Worm (Caenorhabditis elegans) whole organism, young adult: ENCODE data around the gene gyf-1.
A peak's percentile ranks its signal among the peaks of the same experiment; 100 is the strongest.

Experiments
- D2030.7 ChIP-seq: fragments of 200-800 bp; sonication (Bioruptor generic); IDR thresholded peaks from 2 replicates; pipeline ENCODE4 v1.3.6; 2022; ENCODE audit warnings: missing genetic modification reagents, missing genetic modification characterization, missing compliant biosample characterization
- F10E7.11 ChIP-seq: sonication (generic microtip); optimal IDR thresholded peaks from 2 replicates; lab custom pipeline; 2017; ENCODE audit warnings: mild to moderate bottlenecking, missing genetic modification characterization, moderate library complexity, missing compliant biosample characterization
- F33H1.4 ChIP-seq: fragments of 200-800 bp; sonication (Bioruptor generic); IDR thresholded peaks from 2 replicates; pipeline ENCODE4 v1.3.6; 2022; ENCODE audit warnings: missing genetic modification reagents, missing genetic modification characterization, missing compliant biosample characterization
- F52B5.7 ChIP-seq: sonication (generic microtip); optimal IDR thresholded peaks from 2 replicates; lab custom pipeline; 2016; ENCODE audit warnings: mild to moderate bottlenecking, missing genetic modification characterization, missing compliant biosample characterization
- F57C9.4 ChIP-seq: sonication (generic microtip); optimal IDR thresholded peaks from 2 replicates; lab custom pipeline; 2017; ENCODE audit warnings: mild to moderate bottlenecking, missing genetic modification characterization, missing compliant biosample characterization
- Y53F4B.3 ChIP-seq: fragments of 200-800 bp; sonication (Bioruptor generic); IDR thresholded peaks from 2 replicates; pipeline ENCODE4 v1.3.6; 2022; ENCODE audit warnings: missing genetic modification reagents, missing genetic modification characterization, missing compliant biosample characterization
- athp-1 ChIP-seq: sonication (generic microtip); optimal IDR thresholded peaks from 2 replicates; lab custom pipeline; 2017; ENCODE audit warnings: mild to moderate bottlenecking, missing genetic modification characterization, missing compliant biosample characterization
- bed-2 ChIP-seq: fragments of 200-800 bp; sonication (Bioruptor generic); IDR thresholded peaks from 2 replicates; pipeline ENCODE4 v1.3.6; 2022; ENCODE audit warnings: missing genetic modification reagents, missing genetic modification characterization, missing compliant biosample characterization
- cebp-1 ChIP-seq, 2 experiments: fragments of 200-800 bp in 1 of 2; sonication (Bioruptor generic) in 1 of 2; sonication (generic microtip) in 1 of 2; IDR thresholded peaks in 1 of 2; optimal IDR thresholded peaks in 1 of 2; 2 replicates each; pipeline versions ENCODE4 v1.3.6 to Lab custom; 2017 to 2022; ENCODE audit warnings: missing compliant biosample characterization in 2 of 2, missing genetic modification characterization in 2 of 2, mild to moderate bottlenecking in 1 of 2, missing genetic modification reagents in 1 of 2, moderate library complexity in 1 of 2
- cebp-2 ChIP-seq: fragments of 200-800 bp; sonication (Bioruptor generic); IDR thresholded peaks from 2 replicates; pipeline ENCODE4 v1.3.6; 2022; ENCODE audit warnings: missing genetic modification characterization, missing compliant biosample characterization
- ceh-40 ChIP-seq: fragments of 200-800 bp; sonication (Bioruptor generic); IDR thresholded peaks from 2 replicates; pipeline ENCODE4 v1.3.6; 2022; ENCODE audit warnings: missing genetic modification characterization, missing compliant biosample characterization
- ceh-79 ChIP-seq: sonication (generic microtip); optimal IDR thresholded peaks from 2 replicates; lab custom pipeline; 2017; ENCODE audit warnings: mild to moderate bottlenecking, missing genetic modification characterization, missing compliant biosample characterization
- efl-1 ChIP-seq: fragments of 150-350 bp; optimal IDR thresholded peaks from 2 replicates; lab custom pipeline; 2014; ENCODE audit warnings: missing biosample characterization, missing genetic modification reagents, missing genetic modification characterization
- egl-18 ChIP-seq: fragments of 200-800 bp; sonication (Bioruptor generic); IDR thresholded peaks from 2 replicates; pipeline ENCODE4 v1.3.6; 2022; ENCODE audit warnings: missing genetic modification reagents, missing genetic modification characterization, missing compliant biosample characterization
- egrh-3 ChIP-seq: fragments of 200-800 bp; sonication (Bioruptor generic); IDR thresholded peaks from 2 replicates; pipeline ENCODE4 v1.3.6; 2022; ENCODE audit warnings: missing genetic modification reagents, missing genetic modification characterization, missing compliant biosample characterization
- ets-4 ChIP-seq: fragments of 200-800 bp; sonication (Bioruptor generic); optimal IDR thresholded peaks from 2 replicates; lab custom pipeline; 2018; ENCODE audit warnings: mild to moderate bottlenecking, missing genetic modification characterization, missing compliant biosample characterization
- lin-40 ChIP-seq: sonication (generic microtip); optimal IDR thresholded peaks from 2 replicates; lab custom pipeline; 2016; ENCODE audit warnings: missing genetic modification characterization, mild to moderate bottlenecking, missing compliant biosample characterization, missing genotype, missing genetic modification reagents
- lin-54 ChIP-seq: fragments of 200-800 bp; sonication (Bioruptor generic); optimal IDR thresholded peaks from 2 replicates; lab custom pipeline; 2018; ENCODE audit warnings: mild to moderate bottlenecking, missing genetic modification characterization, missing compliant biosample characterization
- lsy-27 ChIP-seq: sonication (generic microtip); optimal IDR thresholded peaks from 2 replicates; lab custom pipeline; 2017; ENCODE audit warnings: missing genetic modification characterization, mild to moderate bottlenecking, missing compliant biosample characterization, antibody characterized with exemption, missing genotype, borderline replicate concordance; ENCODE audit not compliant: insufficient read depth
- madf-3 ChIP-seq: fragments of 200-800 bp; sonication (Bioruptor generic); IDR thresholded peaks from 2 replicates; pipeline ENCODE4 v1.3.6; 2022; ENCODE audit warnings: missing genetic modification reagents, missing genetic modification characterization, missing compliant biosample characterization
- madf-6 ChIP-seq: fragments of 200-800 bp; sonication (Bioruptor generic); IDR thresholded peaks from 2 replicates; pipeline ENCODE4 v1.3.6; 2022; ENCODE audit warnings: missing genetic modification reagents, missing genetic modification characterization, missing compliant biosample characterization
- mcd-1 ChIP-seq: fragments of 200-800 bp; sonication (Bioruptor generic); IDR thresholded peaks from 2 replicates; pipeline ENCODE4 v1.3.6; 2022; ENCODE audit warnings: missing genetic modification reagents, missing genetic modification characterization, missing compliant biosample characterization
- mxl-1 ChIP-seq: sonication (generic microtip); optimal IDR thresholded peaks from 2 replicates; lab custom pipeline; 2016; ENCODE audit warnings: missing genetic modification characterization, missing compliant biosample characterization
- nfya-2 ChIP-seq: fragments of 200-800 bp; sonication (Bioruptor generic); IDR thresholded peaks from 2 replicates; pipeline ENCODE4 v1.3.6; 2022; ENCODE audit warnings: missing genetic modification reagents, missing genetic modification characterization, missing compliant biosample characterization
- nhr-120 ChIP-seq: fragments of 200-800 bp; sonication (Bioruptor generic); IDR thresholded peaks from 2 replicates; pipeline ENCODE4 v1.3.6; 2022; ENCODE audit warnings: missing genetic modification characterization, missing compliant biosample characterization
- nhr-80 ChIP-seq: sonication (generic microtip); optimal IDR thresholded peaks from 2 replicates; lab custom pipeline; 2016; ENCODE audit warnings: missing genetic modification characterization, missing compliant biosample characterization
- rcor-1 ChIP-seq: fragments of 200-800 bp; sonication (Bioruptor generic); IDR thresholded peaks from 2 replicates; pipeline ENCODE4 v1.3.6; 2022; ENCODE audit warnings: missing genetic modification reagents, missing genetic modification characterization, missing compliant biosample characterization
- sdz-38 ChIP-seq: sonication (generic microtip); optimal IDR thresholded peaks from 2 replicates; lab custom pipeline; 2016; ENCODE audit warnings: missing genotype, missing genetic modification characterization, missing compliant biosample characterization
- sea-2 ChIP-seq: fragments of 200-800 bp; sonication (Bioruptor generic); IDR thresholded peaks from 2 replicates; pipeline ENCODE4 v1.3.6; 2022; ENCODE audit warnings: missing genetic modification characterization, missing compliant biosample characterization
- snpc-1.1 ChIP-seq: sonication (generic microtip); optimal IDR thresholded peaks from 2 replicates; lab custom pipeline; 2017; ENCODE audit warnings: missing genetic modification characterization, mild to moderate bottlenecking, missing compliant biosample characterization, antibody characterized with exemption, moderate library complexity, missing genotype, missing genetic modification reagents; ENCODE audit not compliant: insufficient read depth
- snpc-3.4 ChIP-seq: sonication (generic microtip); optimal IDR thresholded peaks from 2 replicates; lab custom pipeline; 2017; ENCODE audit warnings: missing genetic modification characterization, mild to moderate bottlenecking, missing compliant biosample characterization, antibody characterized with exemption, moderate library complexity, missing genotype, missing genetic modification reagents
- tbp1 ChIP-seq: fragments of 200-800 bp; sonication (Bioruptor generic); optimal IDR thresholded peaks from 2 replicates; lab custom pipeline; 2018; ENCODE audit warnings: mild to moderate bottlenecking, missing genetic modification characterization, missing compliant biosample characterization
- tlf-1 ChIP-seq: fragments of 200-800 bp; sonication (Bioruptor generic); optimal IDR thresholded peaks from 2 replicates; lab custom pipeline; 2018; ENCODE audit warnings: mild to moderate bottlenecking, missing genetic modification characterization, missing compliant biosample characterization
- ztf-25 ChIP-seq: fragments of 200-800 bp; sonication (Bioruptor generic); IDR thresholded peaks from 2 replicates; pipeline ENCODE4 v1.3.6; 2022; ENCODE audit warnings: missing genetic modification reagents, missing genetic modification characterization, missing compliant biosample characterization

Gene gyf-1

DNA sequence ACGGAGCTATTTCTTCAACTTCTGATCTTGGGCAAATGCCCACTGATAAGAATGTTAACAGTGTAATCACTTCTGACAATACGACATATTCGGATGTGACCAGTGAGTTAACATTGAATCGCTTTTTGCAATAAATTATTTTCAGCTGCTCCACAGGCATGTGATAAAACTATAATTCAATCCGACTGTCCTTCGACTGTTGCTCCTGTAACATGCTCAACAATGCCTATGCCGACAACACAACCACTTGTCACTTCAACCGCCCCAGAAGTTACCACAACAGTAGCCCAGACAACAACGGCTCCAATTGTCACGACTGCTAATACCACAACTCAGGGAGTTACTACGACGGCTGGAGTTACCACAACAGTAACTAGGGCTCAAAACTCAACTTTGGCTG, 16.5 kb upstream of the gyf-1 start (continued):
- TF ChIP-seq athp-1 (no peak), madf-6 (GFP tag; lab: Robert Waterston, UW) (no peak), snpc-1.1 (tag; lab: Kevin White, UChicago) (no peak), madf-3 (GFP tag; lab: Robert Waterston, UW) (no peak), F52B5.7 (no peak), ets-4 (no peak)

DNA sequence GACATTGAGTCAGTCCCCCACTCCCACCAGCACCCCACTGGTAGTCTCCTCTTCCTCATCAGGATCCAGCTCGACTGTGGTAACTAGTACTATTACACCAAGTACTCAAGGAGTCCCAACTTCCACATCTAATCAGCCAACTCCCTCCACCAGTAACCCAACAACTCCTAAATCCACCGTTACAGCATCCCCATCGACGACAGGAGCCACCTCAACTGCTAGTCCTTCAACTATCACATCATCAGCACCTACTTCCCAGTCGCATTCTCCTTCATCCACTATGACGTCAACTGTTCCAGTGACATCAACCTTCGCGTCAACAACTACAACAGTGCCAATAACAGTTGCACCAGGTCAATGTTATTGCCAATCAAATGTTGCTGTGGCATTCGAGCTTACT, 15.5 kb upstream of the gyf-1 start:
- no peak for TF ChIP-seq nhr-120 (GFP tag; lab: Robert Waterston, UW)
- no peak for TF ChIP-seq tlf-1
- no peak for TF ChIP-seq cebp-1 (GFP tag; IDR thresholded peaks at IDR 0.05; lab: Robert Waterston, UW)
- no peak for TF ChIP-seq cebp-1 (tag; optimal IDR thresholded peaks at IDR 0.05; lab: Kevin White, UChicago)
- TF ChIP-seq bed-2 = no peak
- TF ChIP-seq D2030.7 = no peak
- TF ChIP-seq mcd-1 (GFP tag; lab: Robert Waterston, UW) = no peak
- TF ChIP-seq snpc-3.4 = no peak
- TF ChIP-seq sea-2 (GFP tag; lab: Robert Waterston, UW) = no peak
- no peak for TF ChIP-seq rcor-1 (GFP tag; lab: Robert Waterston, UW)
- TF ChIP-seq lin-40 (tag; lab: Kevin White, UChicago) = no peak
- TF ChIP-seq lsy-27 = no peak
- no peak for TF ChIP-seq ets-4
- TF ChIP-seq ceh-79 (tag; lab: Kevin White, UChicago) = no peak
- TF ChIP-seq egrh-3 (GFP tag; lab: Robert Waterston, UW) = no peak
- TF ChIP-seq F33H1.4 (GFP tag; lab: Robert Waterston, UW) = no peak
- no peak for TF ChIP-seq F57C9.4 (tag; lab: Kevin White, UChicago)
- no peak for TF ChIP-seq tbp1 (GFP tag; lab: Kevin White, UChicago)
- no peak for TF ChIP-seq lin-54 (GFP tag; lab: Kevin White, UChicago)
- no peak for TF ChIP-seq nfya-2

- TF ChIP-seq F10E7.11 (tag; lab: Kevin White, UChicago) (no peak), nhr-80 (tag; lab: Kevin White, UChicago) (peak; percentile 64)
Observed at ce11 chrII:6673894-6674293, 10.1 kb upstream of the gyf-1 start, which contains the start of gene H43E16.1. Gene H43E16.1, plus strand, starts transcription at chrII:6674268.

- TF ChIP-seq cebp-2 (GFP tag; lab: Robert Waterston, UW) = no peak
- no peak for TF ChIP-seq lsy-27
- no peak for TF ChIP-seq Y53F4B.3 (GFP tag; lab: Robert Waterston, UW)
- no peak for TF ChIP-seq sdz-38 (tag; lab: Kevin White, UChicago)
- no peak for TF ChIP-seq mxl-1 (tag; lab: Kevin White, UChicago)
- no peak for TF ChIP-seq ztf-25 (GFP tag; lab: Robert Waterston, UW)
- TF ChIP-seq ceh-40 = no peak
Observed at ce11 chrII:6679724-6680123, 4.3 kb upstream of the gyf-1 start, which contains the start of gene ift-74. Gene ift-74, plus strand, starts transcription at chrII:6680024.

ce11 chrII:6681478-6681877, 2.6 kb upstream of the gyf-1 start:
- TF ChIP-seq nhr-80 (tag; lab: Kevin White, UChicago) = peak; percentile 43
- no peak for TF ChIP-seq egl-18
- no peak for TF ChIP-seq efl-1 (GFP tag; lab: Kevin White, UChicago)
